Fruit fly (Drosophila melanogaster) whole organism, embryonic: ENCODE measurements around the gene CG8419.

Source experiments
- CG7928 ChIP-seq: fragments of 200-800 bp; sonication (Bioruptor generic); optimal IDR thresholded peaks from 2 replicates; lab custom pipeline; 2017; ENCODE audit warnings: missing biosample characterization, mild to moderate bottlenecking, missing genetic modification characterization
- Jarid2 ChIP-seq: fragments of 200-800 bp; sonication (Bioruptor generic); optimal IDR thresholded peaks from 3 replicates; lab custom pipeline; 2017; ENCODE audit warnings: mild to moderate bottlenecking, missing biosample characterization, missing genetic modification reagents, missing genetic modification characterization
- Nf-YC ChIP-seq: fragments of 200-800 bp; optimal IDR thresholded peaks from 3 replicates; lab custom pipeline; 2019; ENCODE audit warnings: missing biosample characterization, mild to moderate bottlenecking, missing genetic modification characterization, moderate library complexity
- Ptx1 ChIP-seq: fragments of 200-800 bp; sonication (Bioruptor generic); IDR thresholded peaks from 2 replicates; pipeline ENCODE4 v1.3.6; 2022; ENCODE audit warnings: missing biosample characterization, missing genetic modification characterization
- Sox102F ChIP-seq: fragments of 200-800 bp; sonication (Bioruptor generic); optimal IDR thresholded peaks from 2 replicates; lab custom pipeline; 2018; ENCODE audit warnings: missing biosample characterization, mild to moderate bottlenecking, missing genetic modification characterization, moderate library complexity
- dysf ChIP-seq: fragments of 200-800 bp; sonication (Bioruptor generic); IDR thresholded peaks from 3 replicates; pipeline ENCODE4 v1.3.6; 2022; ENCODE audit warnings: missing biosample characterization, missing genetic modification characterization
- sens-2 ChIP-seq: fragments of 200-800 bp; sonication (Bioruptor generic); IDR thresholded peaks from 2 replicates; pipeline ENCODE4 v1.3.6; 2022; ENCODE audit warnings: missing biosample characterization, missing genetic modification characterization
- vvl ChIP-seq: fragments of 200-800 bp; sonication (Bioruptor generic); IDR thresholded peaks from 2 replicates; pipeline ENCODE4 v1.3.6; 2022; ENCODE audit warnings: missing biosample characterization, missing genetic modification characterization

DNA sequence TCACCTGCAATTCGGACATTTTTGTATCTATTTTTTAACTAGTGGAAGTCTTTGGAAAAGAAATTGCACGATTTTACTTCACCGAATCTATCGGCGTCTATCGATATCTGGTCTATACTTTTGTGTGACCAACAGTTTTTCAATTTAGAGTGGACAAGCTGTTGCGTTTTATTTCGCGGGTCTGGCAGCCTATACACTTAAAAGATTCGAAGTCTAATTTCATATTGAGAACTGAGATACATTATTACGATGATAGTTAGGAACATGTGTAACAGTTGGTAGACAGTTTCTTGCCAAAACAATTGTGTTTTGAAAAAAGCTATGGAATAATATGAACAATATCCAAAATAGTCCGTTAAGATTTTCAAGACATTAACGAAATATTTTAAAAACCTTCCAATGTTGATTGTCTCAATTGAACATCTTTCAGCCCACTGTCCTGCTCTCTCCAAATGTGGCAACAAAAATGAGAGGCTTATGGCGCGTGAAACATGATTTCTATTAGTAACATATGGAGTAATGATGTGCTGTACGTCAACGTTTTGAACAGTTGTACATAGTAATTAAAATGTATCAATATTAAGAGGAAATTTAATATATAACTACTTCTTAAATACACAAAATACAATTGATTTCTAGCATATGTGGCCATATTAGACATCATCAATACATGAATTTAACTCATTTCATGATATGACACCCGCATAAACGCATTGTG, 43.5 kb upstream of the CG8419 start, which contains the start of gene Acbp1:
- TF ChIP-seq Nf-YC (peak; percentile 93), Sox102F (peak; percentile 95), dysf (peak; percentile 95), Ptx1 (GFP tag; lab: Robert Waterston, UW) (peak; percentile 93), vvl (GFP tag; lab: Robert Waterston, UW) (peak; percentile 95), Jarid2 (no peak), sens-2 (GFP tag; lab: Robert Waterston, UW) (peak; percentile 89), CG7928 (GFP tag; lab: Kevin White, UChicago) (peak; percentile 73)
